Worm (Caenorhabditis elegans) whole organism, midembryonic: Measurements from ENCODE around the gene cyp-33E1.

Source experiments
- flt-1 ChIP-seq: fragments of 200-800 bp; sonication (Bioruptor generic); IDR thresholded peaks from 2 replicates; pipeline ENCODE4 v1.3.6; 2022; ENCODE audit warnings: missing genetic modification characterization, missing compliant biosample characterization
- ref-1 ChIP-seq: fragments of 200-800 bp; sonication (Bioruptor generic); conservative IDR thresholded peaks from 2 replicates; pipeline ENCODE4 v1.3.6; 2022; ENCODE audit warnings: missing genetic modification reagents, missing genetic modification characterization, missing compliant biosample characterization

- TF ChIP-seq ref-1 (GFP tag; lab: Robert Waterston, UW) = no peak
- TF ChIP-seq flt-1 = no peak
Measured at ce11 chrIV:8630243-8630642, 18.2 kb downstream of the cyp-33E1 start.
